Worm (Caenorhabditis elegans) whole organism, early embryonic: Measurements from ENCODE around the gene twk-20.
A peak's percentile ranks its signal among the peaks of the same experiment; 100 is the strongest.

ENCODE experiments used
- B0310.2 ChIP-seq: sonication (generic microtip); optimal IDR thresholded peaks from 2 replicates; lab custom pipeline; 2016; ENCODE audit warnings: mild to moderate bottlenecking, missing genetic modification characterization, missing compliant biosample characterization
- F13C5.2 ChIP-seq: sonication (generic microtip); optimal IDR thresholded peaks from 2 replicates; lab custom pipeline; 2017; ENCODE audit warnings: mild to moderate bottlenecking, missing genetic modification characterization, inconsistent platforms, missing compliant biosample characterization
- aly-1 ChIP-seq: sonication (generic microtip); optimal IDR thresholded peaks from 2 replicates; lab custom pipeline; 2016; ENCODE audit warnings: missing genetic modification characterization, missing compliant biosample characterization
- ama-1 ChIP-seq: fragments of 150-350 bp; optimal IDR thresholded peaks from 2 replicates; lab custom pipeline; 2014
- ceh-13 ChIP-seq: fragments of 200-800 bp; sonication (Bioruptor generic); optimal IDR thresholded peaks from 2 replicates; lab custom pipeline; 2018; ENCODE audit warnings: mild to moderate bottlenecking, missing genetic modification characterization, missing compliant biosample characterization
- ceh-36 ChIP-seq: sonication (generic microtip); optimal IDR thresholded peaks from 2 replicates; lab custom pipeline; 2016; ENCODE audit warnings: missing genetic modification characterization, inconsistent platforms, missing compliant biosample characterization
- ets-7 ChIP-seq: sonication (generic microtip); optimal IDR thresholded peaks from 2 replicates; lab custom pipeline; 2016; ENCODE audit warnings: missing genotype, missing genetic modification characterization, missing compliant biosample characterization
- flt-1 ChIP-seq: fragments of 200-800 bp; sonication (Bioruptor generic); IDR thresholded peaks from 2 replicates; pipeline ENCODE4 v1.3.6; 2022; ENCODE audit warnings: missing genetic modification characterization, missing compliant biosample characterization
- hmbx-1 ChIP-seq: sonication (generic microtip); optimal IDR thresholded peaks from 2 replicates; lab custom pipeline; 2016; ENCODE audit warnings: mild to moderate bottlenecking, missing genetic modification characterization, missing compliant biosample characterization
- hmg-4 ChIP-seq: fragments of 200-800 bp; sonication (Bioruptor generic); optimal IDR thresholded peaks from 2 replicates; lab custom pipeline; 2018; ENCODE audit warnings: mild to moderate bottlenecking, missing genetic modification characterization, missing compliant biosample characterization
- hnd-1 ChIP-seq: sonication (generic microtip); optimal IDR thresholded peaks from 2 replicates; lab custom pipeline; 2016; ENCODE audit warnings: missing genetic modification characterization, missing compliant biosample characterization
- pes-1 ChIP-seq: fragments of 200-800 bp; sonication (Bioruptor generic); IDR thresholded peaks from 2 replicates; pipeline ENCODE4 v1.3.6; 2022; ENCODE audit warnings: missing genetic modification reagents, missing genetic modification characterization, missing compliant biosample characterization
- scrt-1 ChIP-seq: fragments of 200-800 bp; sonication (Bioruptor generic); IDR thresholded peaks from 2 replicates; pipeline ENCODE4 v1.3.6; 2022; ENCODE audit warnings: missing genetic modification characterization, missing compliant biosample characterization
- sea-1 ChIP-seq: fragments of 200-800 bp; sonication (Bioruptor generic); conservative IDR thresholded peaks from 2 replicates; pipeline ENCODE4 v1.3.6; 2022; ENCODE audit warnings: missing genetic modification characterization, missing compliant biosample characterization
- tbx-11 ChIP-seq: fragments of 200-800 bp; sonication (Bioruptor generic); IDR thresholded peaks from 2 replicates; pipeline ENCODE4 v1.3.6; 2022; ENCODE audit warnings: missing genetic modification characterization, missing compliant biosample characterization
- tbx-37 ChIP-seq: fragments of 200-800 bp; sonication (Bioruptor generic); conservative IDR thresholded peaks from 2 replicates; pipeline ENCODE4 v1.3.6; 2022; ENCODE audit warnings: missing genetic modification reagents, missing genetic modification characterization, missing compliant biosample characterization
- tra-4 ChIP-seq: sonication (generic microtip); optimal IDR thresholded peaks from 2 replicates; lab custom pipeline; 2017; ENCODE audit warnings: missing genetic modification characterization, missing compliant biosample characterization

Gene twk-20

ce11 chrX:13672622-13673021 lies 32.9 kb downstream of the twk-20 start:
- no peak for TF ChIP-seq ama-1 (lab: Kevin White, UChicago)
- no peak for TF ChIP-seq hmbx-1 (tag; lab: Kevin White, UChicago)
- TF ChIP-seq tra-4 = no peak
- TF ChIP-seq pes-1 (GFP tag; lab: Robert Waterston, UW) = no peak
- no peak for TF ChIP-seq ceh-13 (GFP tag; lab: Kevin White, UChicago)
- no peak for TF ChIP-seq ceh-36 (tag; lab: Kevin White, UChicago)
- TF ChIP-seq flt-1 (GFP tag; lab: Robert Waterston, UW) = no peak
- TF ChIP-seq aly-1 (tag; lab: Kevin White, UChicago) = no peak
- TF ChIP-seq sea-1 (GFP tag; lab: Robert Waterston, UW) = no peak
- TF ChIP-seq tbx-37 = no peak
- no peak for TF ChIP-seq B0310.2 (tag; lab: Kevin White, UChicago)
- no peak for TF ChIP-seq tbx-11 (GFP tag; lab: Robert Waterston, UW)
- TF ChIP-seq hmg-4 (GFP tag; lab: Kevin White, UChicago) = no peak
- no peak for TF ChIP-seq scrt-1 (GFP tag; lab: Robert Waterston, UW)
- no peak for TF ChIP-seq hnd-1 (tag; lab: Kevin White, UChicago)

ce11 chrX:13675444-13675843 lies 35.8 kb downstream of the twk-20 start:
- TF ChIP-seq hmbx-1 (tag; lab: Kevin White, UChicago) (no peak), tbx-37 (no peak), ets-7 (no peak), F13C5.2 (tag; lab: Kevin White, UChicago) (no peak), ceh-13 (GFP tag; lab: Kevin White, UChicago) (no peak), flt-1 (GFP tag; lab: Robert Waterston, UW) (no peak), ceh-36 (tag; lab: Kevin White, UChicago) (no peak), scrt-1 (GFP tag; lab: Robert Waterston, UW) (no peak), ama-1 (lab: Kevin White, UChicago) (no peak), B0310.2 (tag; lab: Kevin White, UChicago) (peak; percentile 34), hmg-4 (GFP tag; lab: Kevin White, UChicago) (peak; percentile 68), hnd-1 (tag; lab: Kevin White, UChicago) (no peak), aly-1 (tag; lab: Kevin White, UChicago) (no peak)

ce11 chrX:13676892-13677291 lies 37.2 kb downstream of the twk-20 start, which contains the start of gene gck-4:
Gene gck-4 (plus strand): TSS chrX:13677192.
- TF ChIP-seq ama-1 (lab: Kevin White, UChicago) (no peak), flt-1 (GFP tag; lab: Robert Waterston, UW) (no peak), hnd-1 (tag; lab: Kevin White, UChicago) (no peak), aly-1 (tag; lab: Kevin White, UChicago) (no peak), B0310.2 (tag; lab: Kevin White, UChicago) (no peak), sea-1 (GFP tag; lab: Robert Waterston, UW) (no peak), ceh-13 (GFP tag; lab: Kevin White, UChicago) (no peak), hmbx-1 (tag; lab: Kevin White, UChicago) (no peak), hmg-4 (GFP tag; lab: Kevin White, UChicago) (no peak), tra-4 (no peak), scrt-1 (GFP tag; lab: Robert Waterston, UW) (no peak), F13C5.2 (tag; lab: Kevin White, UChicago) (no peak), ets-7 (no peak), pes-1 (GFP tag; lab: Robert Waterston, UW) (no peak), tbx-11 (GFP tag; lab: Robert Waterston, UW) (no peak), ceh-36 (tag; lab: Kevin White, UChicago) (no peak), tbx-37 (no peak)

ce11 chrX:13685725-13686124 lies 46.0 kb downstream of the twk-20 start:
- TF ChIP-seq F13C5.2 (tag; lab: Kevin White, UChicago) = no peak
- TF ChIP-seq B0310.2 (tag; lab: Kevin White, UChicago) = no peak
- no peak for TF ChIP-seq flt-1 (GFP tag; lab: Robert Waterston, UW)
- TF ChIP-seq hmg-4 (GFP tag; lab: Kevin White, UChicago) = no peak
- no peak for TF ChIP-seq hmbx-1 (tag; lab: Kevin White, UChicago)
- no peak for TF ChIP-seq tbx-37
- TF ChIP-seq scrt-1 (GFP tag; lab: Robert Waterston, UW) = no peak
- no peak for TF ChIP-seq aly-1 (tag; lab: Kevin White, UChicago)
- TF ChIP-seq tra-4 = no peak
- no peak for TF ChIP-seq sea-1 (GFP tag; lab: Robert Waterston, UW)
- no peak for TF ChIP-seq ceh-36 (tag; lab: Kevin White, UChicago)
- TF ChIP-seq hnd-1 (tag; lab: Kevin White, UChicago) = no peak
- TF ChIP-seq ceh-13 (GFP tag; lab: Kevin White, UChicago) = no peak
- TF ChIP-seq ets-7 = no peak
- TF ChIP-seq tbx-11 (GFP tag; lab: Robert Waterston, UW) = no peak

- TF ChIP-seq F13C5.2 (tag; lab: Kevin White, UChicago) (peak; percentile 7), ceh-13 (GFP tag; lab: Kevin White, UChicago) (no peak), sea-1 (GFP tag; lab: Robert Waterston, UW) (no peak), hmg-4 (GFP tag; lab: Kevin White, UChicago) (peak; percentile 36), aly-1 (tag; lab: Kevin White, UChicago) (peak; percentile 30)
Measured at ce11 chrX:13687111-13687512, 47.4 kb downstream of the twk-20 start.

ce11 chrX:13687655-13688054 lies 48.0 kb downstream of the twk-20 start, which contains the start of gene adm-2:
Gene adm-2 (plus strand): TSS chrX:13687955.
- TF ChIP-seq scrt-1 (GFP tag; lab: Robert Waterston, UW) (no peak), hnd-1 (tag; lab: Kevin White, UChicago) (no peak), tbx-37 (no peak), hmbx-1 (tag; lab: Kevin White, UChicago) (no peak), tbx-11 (GFP tag; lab: Robert Waterston, UW) (no peak), ceh-13 (GFP tag; lab: Kevin White, UChicago) (no peak), tra-4 (no peak), pes-1 (GFP tag; lab: Robert Waterston, UW) (no peak), aly-1 (tag; lab: Kevin White, UChicago) (no peak), hmg-4 (GFP tag; lab: Kevin White, UChicago) (no peak), ama-1 (lab: Kevin White, UChicago) (no peak), sea-1 (GFP tag; lab: Robert Waterston, UW) (no peak), flt-1 (GFP tag; lab: Robert Waterston, UW) (no peak), F13C5.2 (tag; lab: Kevin White, UChicago) (no peak)
